Worm (Caenorhabditis elegans) whole organism, young adult: ENCODE measurements around the gene srg-25.

Experiments
- B0019.2 ChIP-seq: fragments of 200-800 bp; sonication (Bioruptor generic); conservative IDR thresholded peaks from 2 replicates; pipeline ENCODE4 v1.3.6; 2022; ENCODE audit warnings: missing genetic modification reagents, missing genetic modification characterization, missing compliant biosample characterization
- B0035.1 ChIP-seq: sonication (generic microtip); optimal IDR thresholded peaks from 2 replicates; lab custom pipeline; 2016; ENCODE audit warnings: missing genetic modification characterization, mild to moderate bottlenecking, missing compliant biosample characterization, missing genotype, missing genetic modification reagents
- B0261.1 ChIP-seq: sonication (generic microtip); optimal IDR thresholded peaks from 2 replicates; lab custom pipeline; 2016; ENCODE audit warnings: mild to moderate bottlenecking, missing genetic modification characterization, moderate library complexity, missing compliant biosample characterization
- B0336.3 ChIP-seq: fragments of 200-800 bp; sonication (Bioruptor generic); IDR thresholded peaks from 2 replicates; pipeline ENCODE4 v1.3.6; 2022; ENCODE audit warnings: missing genetic modification characterization, missing compliant biosample characterization
- C06A6.2 ChIP-seq: fragments of 200-800 bp; sonication (Bioruptor generic); conservative IDR thresholded peaks from 2 replicates; pipeline ENCODE4 v1.3.6; 2022; ENCODE audit warnings: missing genetic modification characterization, missing compliant biosample characterization
- F10E7.11 ChIP-seq: sonication (generic microtip); optimal IDR thresholded peaks from 2 replicates; lab custom pipeline; 2017; ENCODE audit warnings: mild to moderate bottlenecking, missing genetic modification characterization, moderate library complexity, missing compliant biosample characterization
- F22D6.2 ChIP-seq: sonication (generic microtip); optimal IDR thresholded peaks from 2 replicates; lab custom pipeline; 2016; ENCODE audit warnings: mild to moderate bottlenecking, missing genetic modification characterization, missing compliant biosample characterization
- K11D2.4 ChIP-seq: fragments of 200-800 bp; sonication (Bioruptor generic); IDR thresholded peaks from 2 replicates; pipeline ENCODE4 v1.3.6; 2022; ENCODE audit warnings: missing genetic modification reagents, missing genetic modification characterization, missing compliant biosample characterization
- K12H6.12 ChIP-seq: fragments of 200-800 bp; sonication (Bioruptor generic); optimal IDR thresholded peaks from 2 replicates; lab custom pipeline; 2018; ENCODE audit warnings: mild to moderate bottlenecking, missing genetic modification characterization, missing compliant biosample characterization
- T07F8.4 ChIP-seq: sonication (generic microtip); optimal IDR thresholded peaks from 2 replicates; lab custom pipeline; 2016; ENCODE audit warnings: mild to moderate bottlenecking, missing genetic modification characterization, moderate library complexity, missing compliant biosample characterization
- Y56A3A.18 ChIP-seq: fragments of 200-800 bp; sonication (Bioruptor generic); IDR thresholded peaks from 2 replicates; pipeline ENCODE4 v1.3.6; 2022; ENCODE audit warnings: missing genetic modification reagents, missing genetic modification characterization, missing compliant biosample characterization
- Y95B8A.8 ChIP-seq: fragments of 200-800 bp; sonication (Bioruptor generic); IDR thresholded peaks from 2 replicates; pipeline ENCODE4 v1.3.6; 2022; ENCODE audit warnings: missing genetic modification reagents, missing genetic modification characterization, missing compliant biosample characterization
- ZK185.1 ChIP-seq: sonication (generic microtip); optimal IDR thresholded peaks from 2 replicates; lab custom pipeline; 2016; ENCODE audit warnings: mild to moderate bottlenecking, missing genetic modification characterization, missing compliant biosample characterization; ENCODE audit not compliant: poor library complexity, severe bottlenecking
- bed-2 ChIP-seq: fragments of 200-800 bp; sonication (Bioruptor generic); IDR thresholded peaks from 2 replicates; pipeline ENCODE4 v1.3.6; 2022; ENCODE audit warnings: missing genetic modification reagents, missing genetic modification characterization, missing compliant biosample characterization
- cebp-1 ChIP-seq, 2 experiments: fragments of 200-800 bp in 1 of 2; sonication (Bioruptor generic) in 1 of 2; sonication (generic microtip) in 1 of 2; IDR thresholded peaks in 1 of 2; optimal IDR thresholded peaks in 1 of 2; 2 replicates each; pipeline versions ENCODE4 v1.3.6 to Lab custom; 2017 to 2022; ENCODE audit warnings: missing compliant biosample characterization in 2 of 2, missing genetic modification characterization in 2 of 2, mild to moderate bottlenecking in 1 of 2, missing genetic modification reagents in 1 of 2, moderate library complexity in 1 of 2
- ceh-100 ChIP-seq: fragments of 200-800 bp; sonication (Bioruptor generic); IDR thresholded peaks from 2 replicates; pipeline ENCODE4 v1.3.6; 2022; ENCODE audit warnings: missing genetic modification reagents, missing genetic modification characterization, missing compliant biosample characterization
- ceh-40 ChIP-seq: fragments of 200-800 bp; sonication (Bioruptor generic); IDR thresholded peaks from 2 replicates; pipeline ENCODE4 v1.3.6; 2022; ENCODE audit warnings: missing genetic modification characterization, missing compliant biosample characterization
- ceh-79 ChIP-seq: sonication (generic microtip); optimal IDR thresholded peaks from 2 replicates; lab custom pipeline; 2017; ENCODE audit warnings: mild to moderate bottlenecking, missing genetic modification characterization, missing compliant biosample characterization
- die-1 ChIP-seq: sonication (generic microtip); optimal IDR thresholded peaks from 2 replicates; lab custom pipeline; 2016; ENCODE audit warnings: missing genotype, mild to moderate bottlenecking, missing genetic modification characterization, missing compliant biosample characterization
- dox-1 ChIP-seq: fragments of 200-800 bp; sonication (Bioruptor generic); IDR thresholded peaks from 2 replicates; pipeline ENCODE4 v1.3.6; 2022; ENCODE audit warnings: missing genetic modification reagents, missing genetic modification characterization, missing compliant biosample characterization
- egrh-3 ChIP-seq: fragments of 200-800 bp; sonication (Bioruptor generic); IDR thresholded peaks from 2 replicates; pipeline ENCODE4 v1.3.6; 2022; ENCODE audit warnings: missing genetic modification reagents, missing genetic modification characterization, missing compliant biosample characterization
- fkh-3 ChIP-seq: sonication (generic microtip); optimal IDR thresholded peaks from 2 replicates; lab custom pipeline; 2016; ENCODE audit warnings: mild to moderate bottlenecking, missing genetic modification characterization, missing compliant biosample characterization
- him-1 ChIP-seq: sonication (generic microtip); optimal IDR thresholded peaks from 2 replicates; lab custom pipeline; 2016; ENCODE audit warnings: missing genotype, missing genetic modification reagents, missing genetic modification characterization, missing compliant biosample characterization
- let-526 ChIP-seq: fragments of 200-800 bp; sonication (Bioruptor generic); IDR thresholded peaks from 2 replicates; pipeline ENCODE4 v1.3.6; 2022; ENCODE audit warnings: missing genetic modification reagents, missing genetic modification characterization, missing compliant biosample characterization
- let-607 ChIP-seq, 2 experiments: fragments of 200-800 bp in 1 of 2; sonication (Bioruptor generic) in 1 of 2; sonication (generic microtip) in 1 of 2; optimal IDR thresholded peaks; 2 replicates each; lab custom pipeline; 2016 to 2018; ENCODE audit warnings: mild to moderate bottlenecking in 2 of 2, missing compliant biosample characterization in 2 of 2, missing genetic modification characterization in 2 of 2, moderate library complexity in 2 of 2, missing genotype in 1 of 2
- lin-40 ChIP-seq: sonication (generic microtip); optimal IDR thresholded peaks from 2 replicates; lab custom pipeline; 2016; ENCODE audit warnings: missing genetic modification characterization, mild to moderate bottlenecking, missing compliant biosample characterization, missing genotype, missing genetic modification reagents
- lin-54 ChIP-seq: fragments of 200-800 bp; sonication (Bioruptor generic); optimal IDR thresholded peaks from 2 replicates; lab custom pipeline; 2018; ENCODE audit warnings: mild to moderate bottlenecking, missing genetic modification characterization, missing compliant biosample characterization
- lir-1 ChIP-seq: fragments of 200-800 bp; sonication (Bioruptor generic); conservative IDR thresholded peaks from 2 replicates; pipeline ENCODE4 v1.3.6; 2022; ENCODE audit warnings: missing genetic modification reagents, missing genetic modification characterization, missing compliant biosample characterization
- madf-10 ChIP-seq: sonication (generic microtip); optimal IDR thresholded peaks from 2 replicates; lab custom pipeline; 2016; ENCODE audit warnings: mild to moderate bottlenecking, missing genetic modification characterization, missing compliant biosample characterization
- madf-6 ChIP-seq: fragments of 200-800 bp; sonication (Bioruptor generic); IDR thresholded peaks from 2 replicates; pipeline ENCODE4 v1.3.6; 2022; ENCODE audit warnings: missing genetic modification reagents, missing genetic modification characterization, missing compliant biosample characterization
- mel-28 ChIP-seq: sonication (generic microtip); optimal IDR thresholded peaks from 2 replicates; lab custom pipeline; 2016; ENCODE audit warnings: borderline replicate concordance, mild to moderate bottlenecking, missing genetic modification characterization, missing compliant biosample characterization
- nhr-179 ChIP-seq: sonication (generic microtip); optimal IDR thresholded peaks from 2 replicates; lab custom pipeline; 2016; ENCODE audit warnings: mild to moderate bottlenecking, missing genetic modification characterization, missing compliant biosample characterization
- nhr-80 ChIP-seq: sonication (generic microtip); optimal IDR thresholded peaks from 2 replicates; lab custom pipeline; 2016; ENCODE audit warnings: missing genetic modification characterization, missing compliant biosample characterization
- pha-4 ChIP-seq: fragments of 150-350 bp; sonication (generic microtip); optimal IDR thresholded peaks from 2 replicates; lab custom pipeline; 2014; ENCODE audit warnings: missing biosample characterization, missing genetic modification reagents, missing genetic modification characterization
- repo-1 ChIP-seq: sonication (generic microtip); optimal IDR thresholded peaks from 2 replicates; lab custom pipeline; 2017; ENCODE audit warnings: mild to moderate bottlenecking, missing genetic modification characterization, missing compliant biosample characterization
- rpc-1 ChIP-seq, 2 experiments: fragments of 150-350 bp in 1 of 2; sonication (generic microtip) in 1 of 2; optimal IDR thresholded peaks; 2 replicates each; lab custom pipeline; 2014 to 2018; ENCODE audit warnings: missing biosample characterization in 1 of 2, missing genetic modification characterization in 1 of 2, missing genetic modification reagents in 1 of 2, missing genotype in 1 of 2
- snpc-3.4 ChIP-seq: sonication (generic microtip); optimal IDR thresholded peaks from 2 replicates; lab custom pipeline; 2017; ENCODE audit warnings: missing genetic modification characterization, mild to moderate bottlenecking, missing compliant biosample characterization, antibody characterized with exemption, moderate library complexity, missing genotype, missing genetic modification reagents
- snpc-4 ChIP-seq, 5 experiments: fragments of 150-350 bp in 1 of 5; sonication (generic microtip) in 4 of 5; optimal IDR thresholded peaks; 2 replicates each; lab custom pipeline; 2014 to 2018; ENCODE audit warnings: missing genetic modification characterization in 5 of 5, missing biosample characterization in 3 of 5, antibody characterized with exemption in 2 of 5, mild to moderate bottlenecking in 2 of 5, missing compliant biosample characterization in 2 of 5, missing genotype in 2 of 5, moderate library complexity in 2 of 5, missing genetic modification reagents in 1 of 5
- somi-1 ChIP-seq: fragments of 200-800 bp; sonication (Bioruptor generic); optimal IDR thresholded peaks from 2 replicates; lab custom pipeline; 2018; ENCODE audit warnings: mild to moderate bottlenecking, missing genetic modification characterization, missing compliant biosample characterization
- unc-130 ChIP-seq: sonication (generic microtip); optimal IDR thresholded peaks from 2 replicates; lab custom pipeline; 2016; ENCODE audit warnings: missing genetic modification reagents, missing genetic modification characterization, missing compliant biosample characterization
- unc-62 ChIP-seq: fragments of 150-350 bp; optimal IDR thresholded peaks from 2 replicates; lab custom pipeline; 2014; ENCODE audit warnings: missing biosample characterization, missing genetic modification reagents, missing genetic modification characterization
- xnd-1 ChIP-seq: sonication (generic microtip); optimal IDR thresholded peaks from 2 replicates; lab custom pipeline; 2016; ENCODE audit warnings: missing genotype, missing genetic modification reagents, missing genetic modification characterization, missing compliant biosample characterization
- zfh-2 ChIP-seq: fragments of 200-800 bp; sonication (Bioruptor generic); conservative IDR thresholded peaks from 2 replicates; pipeline ENCODE4 v1.3.6; 2022; ENCODE audit warnings: missing genetic modification reagents, missing genetic modification characterization, missing compliant biosample characterization
- zim-3 ChIP-seq: sonication (generic microtip); optimal IDR thresholded peaks from 2 replicates; lab custom pipeline; 2017; ENCODE audit warnings: mild to moderate bottlenecking, missing genetic modification characterization, moderate library complexity, missing compliant biosample characterization
- ztf-18 ChIP-seq: sonication (generic microtip); optimal IDR thresholded peaks from 2 replicates; lab custom pipeline; 2016; ENCODE audit warnings: missing genotype, mild to moderate bottlenecking, missing genetic modification characterization, missing compliant biosample characterization
- ztf-26 ChIP-seq: sonication (generic microtip); optimal IDR thresholded peaks from 2 replicates; lab custom pipeline; 2017; ENCODE audit warnings: missing genetic modification characterization, missing compliant biosample characterization

Gene srg-25

DNA sequence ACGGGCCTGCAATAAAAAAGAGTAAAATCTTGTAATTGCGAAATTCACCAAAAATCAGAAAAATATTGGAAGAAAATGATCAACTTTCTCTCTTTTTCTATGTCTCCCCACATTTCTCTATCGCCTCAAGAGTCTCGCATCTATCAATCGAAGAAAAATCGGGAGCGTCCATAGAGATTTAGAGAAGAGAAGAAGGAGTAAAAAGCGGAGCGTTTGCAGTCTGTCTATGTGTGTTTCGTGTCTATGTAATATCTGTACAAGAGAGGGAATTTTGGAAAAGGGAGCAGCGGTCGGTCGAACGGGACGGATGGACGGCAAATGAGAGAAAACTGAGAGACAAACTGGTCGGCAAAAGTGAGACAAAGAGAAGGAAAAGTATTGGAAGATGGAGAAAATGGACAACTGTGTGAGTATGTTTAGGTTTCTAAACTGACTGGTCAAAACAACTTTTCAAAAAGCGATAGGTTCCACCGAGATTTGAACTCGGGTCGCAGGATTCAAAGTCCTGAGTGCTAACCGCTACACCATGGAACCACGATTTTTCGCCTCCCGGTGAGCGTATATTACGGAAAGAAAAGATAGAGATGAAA, 15.5 kb downstream of the srg-25 start:
- TF ChIP-seq zfh-2 (no peak), ztf-26 (tag; lab: Kevin White, UChicago) (peak; percentile 18), cebp-1 (GFP tag; IDR thresholded peaks at IDR 0.05; lab: Robert Waterston, UW) (peak; percentile 50; the same call in 1 of the 2 replicates), cebp-1 (tag; optimal IDR thresholded peaks at IDR 0.05; lab: Kevin White, UChicago) (peak; percentile 81), pha-4 (tag; lab: Kevin White, UChicago) (no peak), Y95B8A.8 (GFP tag; lab: Robert Waterston, UW) (no peak), repo-1 (tag; lab: Kevin White, UChicago) (peak; percentile 54), ceh-40 (GFP tag; lab: Robert Waterston, UW) (no peak), ZK185.1 (tag; lab: Kevin White, UChicago) (peak; percentile 44), K12H6.12 (tag; lab: Kevin White, UChicago) (peak; percentile 53), lir-1 (no peak), lin-54 (GFP tag; lab: Kevin White, UChicago) (peak; percentile 9), xnd-1 (tag; lab: Kevin White, UChicago) (no peak), bed-2 (GFP tag; lab: Robert Waterston, UW) (no peak), snpc-4 (GFP tag; optimal IDR thresholded peaks at IDR 0.05; lab: Kevin White, UChicago) (peak; percentile 27), snpc-4 (tag; optimal IDR thresholded peaks at IDR 0.05; lab: Kevin White, UChicago) (peak; percentile 66 to 80 (median 75)), snpc-3.4 (tag; lab: Kevin White, UChicago) (no peak), zim-3 (no peak), ztf-18 (tag; lab: Kevin White, UChicago) (peak; percentile 36), nhr-80 (peak; percentile 89), madf-10 (tag; lab: Kevin White, UChicago) (peak; percentile 29), let-607 (tag; optimal IDR thresholded peaks at IDR 0.05; lab: Kevin White, UChicago) (peak; percentile 84 to 89), B0035.1 (tag; lab: Kevin White, UChicago) (peak; percentile 21), unc-62 (GFP tag; lab: Kevin White, UChicago) (no peak), madf-6 (GFP tag; lab: Robert Waterston, UW) (peak; percentile 34), ceh-100 (GFP tag; lab: Robert Waterston, UW) (no peak), rpc-1 (optimal IDR thresholded peaks at IDR 0.05; lab: Kevin White, UChicago) (peak; percentile 67), rpc-1 (tag; optimal IDR thresholded peaks at IDR 0.05; lab: Kevin White, UChicago) (peak; percentile 85), F22D6.2 (tag; lab: Kevin White, UChicago) (no peak), fkh-3 (tag; lab: Kevin White, UChicago) (no peak), Y56A3A.18 (GFP tag; lab: Robert Waterston, UW) (no peak), mel-28 (tag; lab: Kevin White, UChicago) (no peak), dox-1 (GFP tag; lab: Robert Waterston, UW) (peak; percentile 80), B0261.1 (tag; lab: Kevin White, UChicago) (peak; percentile 65), B0336.3 (GFP tag; lab: Robert Waterston, UW) (no peak), C06A6.2 (GFP tag; lab: Robert Waterston, UW) (no peak), let-526 (GFP tag; lab: Robert Waterston, UW) (no peak), die-1 (tag; lab: Kevin White, UChicago) (peak; percentile 27), ceh-79 (tag; lab: Kevin White, UChicago) (no peak), him-1 (tag; lab: Kevin White, UChicago) (peak; percentile 29), unc-130 (GFP tag; lab: Kevin White, UChicago) (no peak), F10E7.11 (tag; lab: Kevin White, UChicago) (no peak), egrh-3 (GFP tag; lab: Robert Waterston, UW) (0 out of 2 replicates have a peak, but pooled peaks have one; percentile 5), T07F8.4 (tag; lab: Kevin White, UChicago) (no peak), lin-40 (tag; lab: Kevin White, UChicago) (no peak), K11D2.4 (GFP tag; lab: Robert Waterston, UW) (no peak), somi-1 (GFP tag; lab: Kevin White, UChicago) (peak; percentile 15), nhr-179 (tag; lab: Kevin White, UChicago) (no peak), B0019.2 (GFP tag; lab: Robert Waterston, UW) (no peak)
